Fruit fly (Drosophila melanogaster) whole organism, pupa: ENCODE data around the gene Ir31a.

Source experiments
- CG17806 ChIP-seq: fragments of 200-800 bp; sonication (Bioruptor generic); optimal IDR thresholded peaks from 2 replicates; lab custom pipeline; 2018; ENCODE audit warnings: missing biosample characterization, mild to moderate bottlenecking, missing genetic modification characterization, moderate library complexity
- Pif1B ChIP-seq: fragments of 200-800 bp; sonication (Bioruptor generic); optimal IDR thresholded peaks from 3 replicates; lab custom pipeline; 2016; ENCODE audit warnings: missing biosample characterization, missing genetic modification characterization
- fd96Ca ChIP-seq: fragments of 200-800 bp; sonication (Bioruptor generic); IDR thresholded peaks from 3 replicates; pipeline ENCODE4 v1.3.6; 2022; ENCODE audit warnings: missing biosample characterization, missing genetic modification characterization

- TF ChIP-seq fd96Ca (GFP tag; lab: Robert Waterston, UW) (no peak), CG17806 (tag; lab: Kevin White, UChicago) (no peak), Pif1B (GFP tag; lab: Kevin White, UChicago) (no peak)
Measured at dm6 chr2L:10386824-10387223, 18.5 kb upstream of the Ir31a start.
